Worm (Caenorhabditis elegans) whole organism, L1 larva: ENCODE data around the gene ets-6.
"Not testable (repeated sequence)": the region's sequence is repeated elsewhere in the genome, so short reads cannot be mapped to it uniquely, and the experiment has no call there.

Experiments
- fos-1 ChIP-seq: fragments of 150-350 bp; optimal IDR thresholded peaks from 2 replicates; lab custom pipeline; 2014; ENCODE audit warnings: missing biosample characterization, missing genetic modification characterization
- hpl-2 ChIP-seq: fragments of 150-350 bp; optimal IDR thresholded peaks from 2 replicates; lab custom pipeline; 2014; ENCODE audit warnings: missing biosample characterization, missing genetic modification reagents, missing genetic modification characterization
- mdl-1 ChIP-seq, 2 experiments: fragments of 150-350 bp; optimal IDR thresholded peaks; 2 replicates each; lab custom pipeline; 2014 to 2017; ENCODE audit warnings: missing biosample characterization in 2 of 2, missing genetic modification characterization in 2 of 2, inconsistent platforms in 1 of 2
- mep-1 ChIP-seq: fragments of 150-350 bp; optimal IDR thresholded peaks from 2 replicates; lab custom pipeline; 2014; ENCODE audit warnings: missing biosample characterization, missing genetic modification characterization
- skn-1 ChIP-seq: fragments of 150-350 bp; optimal IDR thresholded peaks from 2 replicates; lab custom pipeline; 2014; ENCODE audit warnings: missing biosample characterization, missing genetic modification characterization
- tbx-2 ChIP-seq: sonication (generic microtip); optimal IDR thresholded peaks from 2 replicates; lab custom pipeline; 2016; ENCODE audit warnings: missing genetic modification characterization, missing compliant biosample characterization

- TF ChIP-seq mep-1 (tag; lab: Kevin White, UChicago); fos-1 (tag; lab: Kevin White, UChicago); skn-1 (tag; lab: Kevin White, UChicago); mdl-1 (tag; optimal IDR thresholded peaks at IDR 0.05; lab: Kevin White, UChicago); tbx-2 (tag; lab: Kevin White, UChicago); hpl-2 (GFP tag; lab: Kevin White, UChicago): not testable (repeated sequence)
These were observed 31.8 kb downstream of the ets-6 start for ce11 chrV:7548499-7548898.
